Fruit fly (Drosophila melanogaster): ENCODE results near the gene Hacd1.

DNA sequence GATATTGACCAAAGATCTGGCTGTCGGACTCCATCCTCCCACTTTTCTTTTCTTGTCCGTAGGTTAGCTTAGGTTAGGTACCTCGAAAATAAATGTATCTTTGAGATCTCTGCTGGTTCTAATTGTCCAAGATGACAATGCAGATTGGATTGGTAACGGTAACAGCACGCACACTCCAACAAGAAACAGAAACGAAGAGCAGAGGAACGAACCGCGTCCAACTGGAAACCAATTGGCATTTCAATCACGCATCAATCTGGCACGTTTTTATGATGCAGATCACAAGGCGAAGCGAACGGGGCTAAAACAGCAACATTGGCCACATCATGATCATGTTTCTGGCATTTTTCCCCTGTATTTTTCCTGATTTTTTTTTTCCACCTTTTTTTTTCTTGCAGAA is 46.2 kb downstream of the Hacd1 start:
- no peak for TF ChIP-seq CG32264 (GFP tag; optimal IDR thresholded peaks at IDR 0.05)
- no peak for TF ChIP-seq Hr78 (GFP tag; optimal IDR thresholded peaks at IDR 0.05)
- TF ChIP-seq Abd-B (GFP tag; optimal IDR thresholded peaks at IDR 0.05): no peak
- TF ChIP-seq woc (GFP tag; optimal IDR thresholded peaks at IDR 0.05): no peak
- no peak for TF ChIP-seq psq (GFP tag; optimal IDR thresholded peaks at IDR 0.05)
- no peak for TF ChIP-seq fru (GFP tag; optimal IDR thresholded peaks at IDR 0.05)
- no peak for TF ChIP-seq rgr (GFP tag; optimal IDR thresholded peaks at IDR 0.05)
- TF ChIP-seq h (GFP tag; optimal IDR thresholded peaks at IDR 0.05): no peak
